Worm (Caenorhabditis elegans): Measurements from ENCODE around the gene R07B7.12.

R07B7.12 gene

DNA sequence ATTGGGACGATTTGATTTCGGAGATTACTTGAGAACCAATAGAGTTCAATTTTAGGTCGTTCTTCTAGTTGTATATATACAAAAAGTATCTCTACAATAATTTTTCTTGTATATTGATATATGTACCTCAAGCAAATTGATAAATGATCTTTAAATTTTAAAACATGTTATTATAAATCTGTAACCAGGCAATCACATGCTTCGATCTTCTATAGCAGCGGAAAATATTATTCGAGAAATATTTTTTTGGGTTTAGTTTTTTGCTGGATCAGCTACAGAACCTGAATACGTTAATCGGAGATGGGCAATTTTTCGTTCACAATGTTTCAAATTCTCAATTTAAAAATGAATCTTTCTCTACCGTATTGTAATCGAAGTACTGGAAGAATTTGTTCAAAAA is at the start of gene R07B7.12:
TSS of gene R07B7.12 (plus strand) at position 301 of the 400 bp plus-strand sequence.
- TF ChIP-seq ztf-11 (tag; optimal IDR thresholded peaks at IDR 0.05) (no peak), mdl-1 (tag; optimal IDR thresholded peaks at IDR 0.05) (no peak)

DNA sequence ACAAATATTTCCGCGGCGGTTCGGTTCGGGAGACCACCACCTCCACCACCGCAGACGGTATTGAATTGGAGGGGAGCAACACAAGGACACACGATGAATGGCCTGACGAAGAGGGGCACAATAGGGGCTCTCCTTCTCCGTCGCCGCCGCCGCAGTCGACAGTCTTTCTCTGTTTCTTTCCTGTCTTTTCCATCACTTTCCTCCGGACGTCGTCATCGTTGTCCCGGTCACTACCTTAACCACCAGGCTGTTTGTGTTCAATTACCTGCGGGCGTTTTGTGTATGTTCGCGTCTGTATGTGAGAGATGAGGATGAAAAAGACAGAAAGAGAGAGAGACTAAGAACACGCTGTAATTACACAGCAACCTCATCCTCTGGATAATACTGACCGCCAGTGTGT is 49.1 kb upstream of the R07B7.12 start:
- TF ChIP-seq nhr-11 (tag; optimal IDR thresholded peaks at IDR 0.05) (no peak), lin-15B (tag; optimal IDR thresholded peaks at IDR 0.05) (no peak), nhr-23 (tag; optimal IDR thresholded peaks at IDR 0.05) (peak; percentile 40)

DNA sequence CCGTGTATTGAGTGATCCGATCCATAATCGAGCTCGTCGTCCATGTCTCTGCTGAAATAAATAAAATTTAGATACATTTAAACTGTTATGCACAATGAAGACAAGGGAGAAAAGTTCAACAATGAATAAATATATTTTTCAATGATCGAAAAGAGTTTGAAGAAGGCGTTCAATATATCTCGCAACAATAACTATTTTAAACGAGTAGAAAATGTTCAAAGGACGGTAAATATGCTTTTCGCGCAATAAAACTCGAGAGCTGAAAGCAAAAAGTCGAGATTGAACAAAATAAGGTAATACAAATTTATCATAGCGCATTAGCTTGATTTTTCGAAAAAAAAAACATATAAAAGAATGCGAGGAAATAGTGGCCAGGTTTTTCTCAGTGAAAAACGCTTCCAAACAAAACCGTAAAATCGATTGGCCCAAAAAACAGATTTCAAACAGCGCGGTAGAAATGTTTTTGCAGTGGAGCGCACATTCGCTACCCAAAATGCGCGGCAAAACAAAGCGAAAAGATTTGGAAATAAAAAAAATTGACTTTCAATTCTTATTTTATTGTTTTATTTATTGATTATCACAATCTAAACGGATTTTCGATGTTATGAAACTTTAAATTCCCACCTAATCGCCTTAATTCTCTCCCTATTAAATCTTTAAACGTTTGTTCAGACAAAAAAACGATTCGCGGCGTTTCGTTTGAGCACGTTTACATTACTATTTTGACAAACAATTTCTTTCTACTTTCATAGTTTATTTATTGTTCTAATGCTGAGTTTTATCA is 47.9 kb upstream of the R07B7.12 start, which contains the start of the genes kup-1 and F10C2.4:
TSS of gene kup-1 (minus strand) at position 51 of the 784 bp plus-strand sequence.
TSS of gene F10C2.4 (plus strand) at position 734 of the 784 bp plus-strand sequence.
- TF ChIP-seq egl-5 (tag; optimal IDR thresholded peaks at IDR 0.05), result peak; percentile 65
- TF ChIP-seq nhr-25 (tag; optimal IDR thresholded peaks at IDR 0.05), result peak; percentile 36
- TF ChIP-seq mml-1 (tag; optimal IDR thresholded peaks at IDR 0.05), result no peak
- TF ChIP-seq hmg-11 (tag; optimal IDR thresholded peaks at IDR 0.05), result peak; percentile 59
- peak; percentile 87 for TF ChIP-seq lin-15B (tag; optimal IDR thresholded peaks at IDR 0.05)
- no peak for TF ChIP-seq pqm-1 (tag; optimal IDR thresholded peaks at IDR 0.05)
- no peak for TF ChIP-seq elt-3 (tag; optimal IDR thresholded peaks at IDR 0.05)
- TF ChIP-seq snpc-4 (tag; optimal IDR thresholded peaks at IDR 0.05), result peak; percentile 66
- no peak for TF ChIP-seq mdl-1 (tag; optimal IDR thresholded peaks at IDR 0.05)
- TF ChIP-seq elt-2 (tag; optimal IDR thresholded peaks at IDR 0.05), result peak; percentile 21
- TF ChIP-seq ceh-28 (tag; optimal IDR thresholded peaks at IDR 0.05), result peak; percentile 68
- no peak for TF ChIP-seq nhr-77 (tag; optimal IDR thresholded peaks at IDR 0.05)
- no peak for TF ChIP-seq nhr-28 (tag; optimal IDR thresholded peaks at IDR 0.05)
- TF ChIP-seq ceh-9 (tag; optimal IDR thresholded peaks at IDR 0.05), result no peak
- peak; percentile 61 for TF ChIP-seq nhr-23 (tag; optimal IDR thresholded peaks at IDR 0.05)
- TF ChIP-seq daf-12 (tag; optimal IDR thresholded peaks at IDR 0.05), result no peak
- peak; percentile 82 for TF ChIP-seq nfya-1 (tag; optimal IDR thresholded peaks at IDR 0.05; ENCODE audit: insufficient read depth)
- peak; percentile 64 for TF ChIP-seq pha-4 (tag; optimal IDR thresholded peaks at IDR 0.05)

DNA sequence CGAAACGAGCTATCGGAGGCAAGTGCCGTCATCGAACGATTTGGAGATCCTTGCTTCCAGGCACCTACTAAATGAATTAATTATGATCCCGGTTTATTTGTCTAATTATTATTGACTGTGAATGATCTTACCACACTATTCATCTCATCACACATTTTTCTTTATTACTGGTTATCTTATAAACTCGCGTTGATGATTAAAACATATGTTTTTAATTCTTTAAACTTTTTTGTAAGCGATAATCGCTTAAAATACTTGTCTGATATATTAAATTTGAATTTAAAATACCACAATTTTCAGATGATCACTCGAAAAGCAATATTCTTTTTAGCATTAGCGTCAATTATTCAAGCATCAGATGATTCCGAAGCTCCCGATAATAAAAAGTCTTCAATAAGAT is 43.7 kb upstream of the R07B7.12 start, which contains the start of gene F10C2.5:
TSS of gene F10C2.5 (plus strand) at position 301 of the 400 bp plus-strand sequence.
- TF ChIP-seq unc-39 (tag; optimal IDR thresholded peaks at IDR 0.05) (no peak), lin-39 (tag; optimal IDR thresholded peaks at IDR 0.05) (no peak), lin-15B (tag; optimal IDR thresholded peaks at IDR 0.05) (no peak), snpc-4 (tag; optimal IDR thresholded peaks at IDR 0.05) (no peak), aly-2 (tag; optimal IDR thresholded peaks at IDR 0.05) (no peak), nhr-76 (tag; optimal IDR thresholded peaks at IDR 0.05) (no peak), jun-1 (tag; optimal IDR thresholded peaks at IDR 0.05) (no peak), ama-1 (optimal IDR thresholded peaks at IDR 0.05) (no peak), daf-12 (tag; optimal IDR thresholded peaks at IDR 0.05) (no peak), pha-4 (tag; optimal IDR thresholded peaks at IDR 0.05) (no peak), hmg-11 (tag; optimal IDR thresholded peaks at IDR 0.05) (no peak), R02D3.7 (tag; optimal IDR thresholded peaks at IDR 0.05) (no peak), egl-27 (tag; optimal IDR thresholded peaks at IDR 0.05) (no peak), pqm-1 (tag; optimal IDR thresholded peaks at IDR 0.05) (no peak)

DNA sequence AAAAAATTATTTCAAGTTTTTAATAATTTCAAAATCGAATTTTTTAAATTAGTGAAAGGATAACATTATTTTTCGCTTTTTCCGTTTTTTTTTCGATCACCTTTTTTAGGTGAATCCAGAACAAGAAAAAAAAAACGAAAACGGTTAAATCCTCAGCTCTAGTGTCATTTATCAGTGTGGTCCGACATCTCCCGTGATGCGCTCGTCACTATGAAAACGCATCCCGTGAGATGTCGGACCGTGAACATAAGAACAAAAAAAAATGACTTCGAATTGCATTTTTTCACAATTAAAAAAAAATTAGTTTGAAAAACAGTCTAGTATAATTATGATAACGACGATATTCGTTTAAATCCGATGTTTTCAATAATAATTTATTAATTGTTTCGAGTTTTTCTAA is 41.1 kb upstream of the R07B7.12 start:
- no peak for TF ChIP-seq egl-5 (tag; optimal IDR thresholded peaks at IDR 0.05)
- no peak for TF ChIP-seq sea-2 (GFP tag; optimal IDR thresholded peaks at IDR 0.05)
- TF ChIP-seq pha-4 (tag; optimal IDR thresholded peaks at IDR 0.05), result no peak
- no peak for TF ChIP-seq nhr-237 (tag; optimal IDR thresholded peaks at IDR 0.05)
- no peak for TF ChIP-seq nhr-12 (tag; optimal IDR thresholded peaks at IDR 0.05)
- TF ChIP-seq ztf-4 (tag; optimal IDR thresholded peaks at IDR 0.05), result no peak
- TF ChIP-seq elt-2 (tag; optimal IDR thresholded peaks at IDR 0.05), result no peak
- TF ChIP-seq daf-12 (tag; optimal IDR thresholded peaks at IDR 0.05), result no peak
- no peak for TF ChIP-seq ceh-16 (tag; optimal IDR thresholded peaks at IDR 0.05)
- no peak for TF ChIP-seq mml-1 (tag; optimal IDR thresholded peaks at IDR 0.05)
- no peak for TF ChIP-seq ceh-82 (tag; optimal IDR thresholded peaks at IDR 0.05)
- no peak for TF ChIP-seq nhr-67 (tag; optimal IDR thresholded peaks at IDR 0.05)
- TF ChIP-seq aly-2 (tag; optimal IDR thresholded peaks at IDR 0.05), result no peak
- TF ChIP-seq nhr-76 (tag; optimal IDR thresholded peaks at IDR 0.05), result no peak
- no peak for TF ChIP-seq nfya-1 (tag; optimal IDR thresholded peaks at IDR 0.05; ENCODE audit: insufficient read depth)
- no peak for TF ChIP-seq tbx-2 (tag; optimal IDR thresholded peaks at IDR 0.05)

Measured in whole organism, L3 larva.